Worm (Caenorhabditis elegans) whole organism, L4 larva: ENCODE results near the gene ptb-1.

Experiments used
- D1046.2 ChIP-seq: fragments of 200-800 bp; sonication (Bioruptor generic); IDR thresholded peaks from 2 replicates; pipeline ENCODE4 v1.3.6; 2022; ENCODE audit warnings: missing genetic modification characterization, missing compliant biosample characterization
- F49E8.2 ChIP-seq: sonication (generic microtip); optimal IDR thresholded peaks from 2 replicates; lab custom pipeline; 2016; ENCODE audit warnings: missing compliant biosample characterization, mild to moderate bottlenecking, missing genetic modification characterization, borderline replicate concordance
- Y48G9A.11 ChIP-seq: fragments of 200-800 bp; sonication (Bioruptor generic); IDR thresholded peaks from 2 replicates; pipeline ENCODE4 v1.3.6; 2022; ENCODE audit warnings: missing genetic modification reagents, missing genetic modification characterization, missing compliant biosample characterization
- Y75B8A.6 ChIP-seq: fragments of 200-800 bp; sonication (Bioruptor generic); IDR thresholded peaks from 2 replicates; pipeline ENCODE4 v1.3.6; 2022; ENCODE audit warnings: missing genetic modification reagents, missing genetic modification characterization, missing compliant biosample characterization
- aha-1 ChIP-seq: fragments of 150-350 bp; peaks from one replicate; lab custom pipeline; 2014; ENCODE audit warnings: missing biosample characterization, missing genetic modification characterization
- aly-2 ChIP-seq: sonication (generic microtip); optimal IDR thresholded peaks from 2 replicates; lab custom pipeline; 2018; ENCODE audit warnings: missing biosample characterization, missing genetic modification characterization
- ama-1 ChIP-seq: fragments of 150-350 bp; optimal IDR thresholded peaks from 2 replicates; lab custom pipeline; 2014; ENCODE audit warnings: inconsistent platforms, mixed read lengths
- ceh-82 ChIP-seq: sonication (generic microtip); optimal IDR thresholded peaks from 2 replicates; lab custom pipeline; 2017; ENCODE audit warnings: missing biosample characterization, missing genetic modification characterization
- ces-1 ChIP-seq: fragments of 150-350 bp; sonication (generic microtip); optimal IDR thresholded peaks from 4 replicates; lab custom pipeline; 2014; ENCODE audit warnings: missing biosample characterization, missing genetic modification reagents, missing genetic modification characterization
- daf-16 ChIP-seq, 3 experiments: sonication (generic microtip); optimal IDR thresholded peaks; 2 replicates each; lab custom pipeline; 2016 to 2017; ENCODE audit warnings: missing genetic modification characterization in 3 of 3, missing genetic modification reagents in 3 of 3, mild to moderate bottlenecking in 2 of 3, missing compliant biosample characterization in 2 of 3, missing biosample characterization in 1 of 3, moderate library complexity in 1 of 3
- daf-8 ChIP-seq: fragments of 200-800 bp; sonication (Bioruptor generic); IDR thresholded peaks from 2 replicates; pipeline ENCODE4 v1.3.6; 2022; ENCODE audit warnings: missing genetic modification characterization, missing compliant biosample characterization
- dmd-6 ChIP-seq: fragments of 200-800 bp; sonication (Bioruptor generic); IDR thresholded peaks from 2 replicates; pipeline ENCODE4 v1.3.6; 2022; ENCODE audit warnings: missing genetic modification reagents, missing genetic modification characterization, missing compliant biosample characterization
- dmd-8 ChIP-seq: fragments of 200-800 bp; sonication (Bioruptor generic); IDR thresholded peaks from 2 replicates; pipeline ENCODE4 v1.3.6; 2022; ENCODE audit warnings: missing genetic modification characterization, missing compliant biosample characterization
- dpl-1 ChIP-seq: fragments of 150-350 bp; optimal IDR thresholded peaks from 2 replicates; lab custom pipeline; 2014; ENCODE audit warnings: missing biosample characterization, missing genetic modification reagents, missing genetic modification characterization
- dve-1 ChIP-seq: sonication (generic microtip); optimal IDR thresholded peaks from 2 replicates; lab custom pipeline; 2017; ENCODE audit warnings: antibody characterized with exemption, mild to moderate bottlenecking, missing genetic modification characterization, missing compliant biosample characterization; ENCODE audit not compliant: insufficient read depth
- hif-1 ChIP-seq, 2 experiments: sonication (generic microtip); optimal IDR thresholded peaks; 2 replicates each; lab custom pipeline; 2016 to 2017; ENCODE audit warnings: missing compliant biosample characterization in 2 of 2, missing genetic modification characterization in 2 of 2, missing genetic modification reagents in 2 of 2, missing genotype in 2 of 2, mild to moderate bottlenecking in 1 of 2
- hlh-11 ChIP-seq: fragments of 200-800 bp; sonication (Bioruptor generic); optimal IDR thresholded peaks from 2 replicates; lab custom pipeline; 2018; ENCODE audit warnings: mild to moderate bottlenecking, missing genetic modification characterization, missing compliant biosample characterization
- hlh-30 ChIP-seq: sonication (generic microtip); optimal IDR thresholded peaks from 2 replicates; lab custom pipeline; 2017; ENCODE audit warnings: antibody characterized with exemption, mild to moderate bottlenecking, missing genetic modification characterization, missing compliant biosample characterization; ENCODE audit not compliant: insufficient read depth
- hmg-1.1 ChIP-seq: fragments of 200-800 bp; sonication (Bioruptor generic); IDR thresholded peaks from 2 replicates; pipeline ENCODE4 v1.3.6; 2022; ENCODE audit warnings: missing genetic modification reagents, missing genetic modification characterization, missing compliant biosample characterization
- jun-1 ChIP-seq: fragments of 150-350 bp; optimal IDR thresholded peaks from 2 replicates; lab custom pipeline; 2014; ENCODE audit warnings: missing biosample characterization, missing genetic modification reagents, missing genetic modification characterization
- lin-13 ChIP-seq: fragments of 150-350 bp; optimal IDR thresholded peaks from 2 replicates; lab custom pipeline; 2014; ENCODE audit warnings: missing biosample characterization, missing genetic modification reagents, missing genetic modification characterization
- lin-38 ChIP-seq: fragments of 200-800 bp; sonication (Bioruptor generic); IDR thresholded peaks from 2 replicates; pipeline ENCODE4 v1.3.6; 2022; ENCODE audit warnings: missing genetic modification reagents, missing genetic modification characterization, missing compliant biosample characterization
- lsy-2 ChIP-seq, 2 experiments: fragments of 150-350 bp in 1 of 2; sonication (generic microtip) in 1 of 2; optimal IDR thresholded peaks; 2 replicates each; lab custom pipeline; 2014 to 2017; ENCODE audit warnings: missing biosample characterization in 2 of 2, missing genetic modification characterization in 2 of 2
- mdl-1 ChIP-seq, 2 experiments: fragments of 150-350 bp in 1 of 2; sonication (generic microtip) in 1 of 2; optimal IDR thresholded peaks; 2 replicates each; lab custom pipeline; 2014 to 2017; ENCODE audit warnings: missing biosample characterization in 2 of 2, missing genetic modification characterization in 2 of 2
- mep-1 ChIP-seq: fragments of 150-350 bp; sonication (generic microtip); optimal IDR thresholded peaks from 3 replicates; lab custom pipeline; 2014; ENCODE audit warnings: missing biosample characterization, missing genetic modification characterization
- mes-2 ChIP-seq: sonication (generic microtip); optimal IDR thresholded peaks from 2 replicates; lab custom pipeline; 2016; ENCODE audit warnings: missing genotype, mild to moderate bottlenecking, missing genetic modification characterization, missing compliant biosample characterization; ENCODE audit not compliant: poor library complexity, severe bottlenecking
- mxl-3 ChIP-seq: fragments of 200-800 bp; sonication (Bioruptor generic); optimal IDR thresholded peaks from 2 replicates; lab custom pipeline; 2018; ENCODE audit warnings: mild to moderate bottlenecking, missing genetic modification characterization, missing compliant biosample characterization
- nhr-11 ChIP-seq: fragments of 150-350 bp; optimal IDR thresholded peaks from 2 replicates; lab custom pipeline; 2014; ENCODE audit warnings: missing biosample characterization, missing genetic modification characterization
- nhr-25 ChIP-seq: sonication (generic microtip); optimal IDR thresholded peaks from 2 replicates; lab custom pipeline; 2017; ENCODE audit warnings: missing genetic modification characterization, mild to moderate bottlenecking, missing compliant biosample characterization, antibody characterized with exemption, moderate library complexity, borderline replicate concordance; ENCODE audit not compliant: insufficient read depth
- nhr-28 ChIP-seq: fragments of 150-350 bp; optimal IDR thresholded peaks from 2 replicates; lab custom pipeline; 2014; ENCODE audit warnings: missing biosample characterization, missing genetic modification characterization
- nhr-41 ChIP-seq: fragments of 200-800 bp; sonication (Bioruptor generic); IDR thresholded peaks from 2 replicates; pipeline ENCODE4 v1.3.6; 2022; ENCODE audit warnings: missing genetic modification reagents, missing genetic modification characterization, missing compliant biosample characterization
- nhr-48 ChIP-seq: sonication (generic microtip); optimal IDR thresholded peaks from 2 replicates; lab custom pipeline; 2016; ENCODE audit warnings: mild to moderate bottlenecking, missing genetic modification characterization, missing compliant biosample characterization
- nhr-77 ChIP-seq: fragments of 150-350 bp; optimal IDR thresholded peaks from 2 replicates; lab custom pipeline; 2014; ENCODE audit warnings: missing biosample characterization, missing genetic modification characterization
- pha-4 ChIP-seq, 2 experiments: fragments of 150-350 bp in 1 of 2; fragments of 200-800 bp in 1 of 2; sonication (Bioruptor generic) in 1 of 2; IDR thresholded peaks in 1 of 2; optimal IDR thresholded peaks in 1 of 2; 2 replicates each; pipeline versions ENCODE4 v1.3.6 to Lab custom; 2014 to 2022; ENCODE audit warnings: missing genetic modification characterization in 2 of 2, missing genetic modification reagents in 2 of 2, missing biosample characterization in 1 of 2, missing compliant biosample characterization in 1 of 2
- rbr-2 ChIP-seq: sonication (generic microtip); optimal IDR thresholded peaks from 2 replicates; lab custom pipeline; 2016; ENCODE audit warnings: missing genotype, missing genetic modification characterization, missing compliant biosample characterization
- saeg-2 ChIP-seq: fragments of 200-800 bp; sonication (Bioruptor generic); IDR thresholded peaks from 2 replicates; pipeline ENCODE4 v1.3.6; 2022; ENCODE audit warnings: missing genetic modification reagents, missing genetic modification characterization, missing compliant biosample characterization
- sdz-12 ChIP-seq: fragments of 200-800 bp; sonication (Bioruptor generic); optimal IDR thresholded peaks from 2 replicates; lab custom pipeline; 2018; ENCODE audit warnings: mild to moderate bottlenecking, missing genetic modification characterization, missing compliant biosample characterization
- spr-1 ChIP-seq: sonication (generic microtip); optimal IDR thresholded peaks from 2 replicates; lab custom pipeline; 2016; ENCODE audit warnings: mild to moderate bottlenecking, missing genetic modification characterization, missing compliant biosample characterization
- tra-1 ChIP-seq: fragments of 200-800 bp; sonication (Bioruptor generic); IDR thresholded peaks from 2 replicates; pipeline ENCODE4 v1.3.6; 2022; ENCODE audit warnings: missing genetic modification reagents, missing genetic modification characterization, missing compliant biosample characterization
- unc-62 ChIP-seq, 3 experiments: fragments of 150-350 bp in 1 of 3; sonication (generic microtip); optimal IDR thresholded peaks in 2 of 3; peaks in 1 of 3; 1 replicate in 1 of 3; 2 replicates in 2 of 3; lab custom pipeline; 2014 to 2017; ENCODE audit warnings: missing biosample characterization in 3 of 3, missing genetic modification characterization in 3 of 3, missing genetic modification reagents in 3 of 3, missing genotype in 1 of 3
- vab-7 ChIP-seq: fragments of 200-800 bp; sonication (Bioruptor generic); IDR thresholded peaks from 2 replicates; pipeline ENCODE4 v1.3.6; 2022; ENCODE audit warnings: missing genetic modification reagents, missing genetic modification characterization, missing compliant biosample characterization
- zfp-2 ChIP-seq: sonication (generic microtip); optimal IDR thresholded peaks from 2 replicates; lab custom pipeline; 2016; ENCODE audit warnings: mild to moderate bottlenecking, missing genetic modification characterization, missing compliant biosample characterization
- zip-11 ChIP-seq: fragments of 200-800 bp; sonication (Bioruptor generic); IDR thresholded peaks from 2 replicates; pipeline ENCODE4 v1.3.6; 2022; ENCODE audit warnings: missing genetic modification characterization, missing compliant biosample characterization

ptb-1 gene

ce11 chrII:10658576-10659256, 16.7 kb upstream of the ptb-1 start, which contains the start of the genes snu-13 and rsp-7:
Gene snu-13, minus strand, starts transcription at chrII:10658626.
Gene rsp-7, plus strand, starts transcription at chrII:10659206.
- TF ChIP-seq sdz-12 (GFP tag; lab: Kevin White, UChicago) (no peak), nhr-11 (tag; lab: Kevin White, UChicago) (peak; percentile 58), dmd-8 (GFP tag; lab: Robert Waterston, UW) (no peak), aly-2 (no peak), hlh-30 (tag; lab: Kevin White, UChicago) (peak; percentile 65), ceh-82 (no peak), mes-2 (peak; percentile 88), nhr-25 (tag; lab: Kevin White, UChicago) (peak; percentile 60), spr-1 (tag; lab: Kevin White, UChicago) (no peak), aha-1 (tag; lab: Kevin White, UChicago) (no peak), nhr-28 (peak; percentile 36), D1046.2 (GFP tag; lab: Robert Waterston, UW) (no peak), dmd-6 (GFP tag; lab: Robert Waterston, UW) (peak; percentile 54), lin-13 (peak; percentile 71), nhr-48 (tag; lab: Kevin White, UChicago) (no peak), zfp-2 (tag; lab: Kevin White, UChicago) (peak; percentile 68), nhr-41 (GFP tag; lab: Robert Waterston, UW) (no peak), nhr-77 (tag; lab: Kevin White, UChicago) (peak; percentile 69), Y48G9A.11 (GFP tag; lab: Robert Waterston, UW) (no peak), daf-16 (GFP tag; optimal IDR thresholded peaks at IDR 0.05; lab: Kevin White, UChicago) (no peak), daf-16 (tag; optimal IDR thresholded peaks at IDR 0.05; lab: Kevin White, UChicago) (peak; percentile 12), lin-38 (peak; percentile 77), dve-1 (tag; lab: Kevin White, UChicago) (peak; percentile 86), mxl-3 (peak; percentile 0), tra-1 (GFP tag; lab: Robert Waterston, UW) (no peak), rbr-2 (tag; lab: Kevin White, UChicago) (peak; percentile 25), jun-1 (tag; lab: Kevin White, UChicago) (no peak), daf-8 (GFP tag; lab: Robert Waterston, UW) (no peak), vab-7 (no peak), ces-1 (GFP tag; lab: Kevin White, UChicago) (no peak), lsy-2 (tag; optimal IDR thresholded peaks at IDR 0.05; lab: Kevin White, UChicago) (peak in 1 of 2 experiments; percentile 92), saeg-2 (GFP tag; lab: Robert Waterston, UW) (no peak), unc-62 (GFP tag; optimal IDR thresholded peaks at IDR 0.05 in 1 of 2; lab: Kevin White, UChicago) (peak in 1 of 2 experiments; percentile 12), unc-62 (tag; optimal IDR thresholded peaks at IDR 0.05; lab: Kevin White, UChicago) (no peak), ama-1 (lab: Kevin White, UChicago) (no peak), mdl-1 (tag; optimal IDR thresholded peaks at IDR 0.05; lab: Kevin White, UChicago) (no peak), hlh-11 (tag; lab: Kevin White, UChicago) (peak; percentile 65), pha-4 (GFP tag; IDR thresholded peaks at IDR 0.05; lab: Robert Waterston, UW) (0 out of 2 replicates have a peak, but pooled peaks have one; percentile 19), pha-4 (tag; optimal IDR thresholded peaks at IDR 0.05; lab: Kevin White, UChicago) (peak; percentile 71), Y75B8A.6 (no peak), hif-1 (tag; optimal IDR thresholded peaks at IDR 0.05; lab: Kevin White, UChicago) (peak in 1 of 2 experiments; percentile 44), mep-1 (tag; lab: Kevin White, UChicago) (peak; percentile 76), zip-11 (no peak), F49E8.2 (peak; percentile 7), hmg-1.1 (GFP tag; lab: Robert Waterston, UW) (0 out of 2 replicates have a peak, but pooled peaks have one; percentile 37), dpl-1 (GFP tag; lab: Kevin White, UChicago) (peak; percentile 78)
